Worm (Caenorhabditis elegans) whole organism, L4 larva: ENCODE results near the gene sra-6.

Experiments
- F10B5.3 ChIP-seq: sonication (generic microtip); optimal IDR thresholded peaks from 2 replicates; lab custom pipeline; 2016; ENCODE audit warnings: mild to moderate bottlenecking, missing genetic modification characterization, missing compliant biosample characterization
- F44E2.7 ChIP-seq: fragments of 200-800 bp; sonication (Bioruptor generic); IDR thresholded peaks from 2 replicates; pipeline ENCODE4 v2.1.2; 2022; ENCODE audit warnings: missing genetic modification characterization, missing compliant biosample characterization
- aha-1 ChIP-seq: fragments of 150-350 bp; peaks from one replicate; lab custom pipeline; 2014; ENCODE audit warnings: missing biosample characterization, missing genetic modification characterization
- aly-2 ChIP-seq: sonication (generic microtip); optimal IDR thresholded peaks from 2 replicates; lab custom pipeline; 2018; ENCODE audit warnings: missing biosample characterization, missing genetic modification characterization
- ceh-20 ChIP-seq: fragments of 200-800 bp; sonication (Bioruptor generic); IDR thresholded peaks from 2 replicates; pipeline ENCODE4 v1.3.6; 2022; ENCODE audit warnings: missing genetic modification reagents, missing genetic modification characterization, missing compliant biosample characterization
- ceh-44 ChIP-seq: fragments of 200-800 bp; sonication (Bioruptor generic); IDR thresholded peaks from 2 replicates; pipeline ENCODE4 v1.3.6; 2022; ENCODE audit warnings: missing genetic modification reagents, missing genetic modification characterization, missing compliant biosample characterization
- ceh-82 ChIP-seq: sonication (generic microtip); optimal IDR thresholded peaks from 2 replicates; lab custom pipeline; 2017; ENCODE audit warnings: missing biosample characterization, missing genetic modification characterization
- ces-1 ChIP-seq: fragments of 150-350 bp; sonication (generic microtip); optimal IDR thresholded peaks from 4 replicates; lab custom pipeline; 2014; ENCODE audit warnings: missing biosample characterization, missing genetic modification reagents, missing genetic modification characterization
- cey-2 ChIP-seq: sonication (generic microtip); optimal IDR thresholded peaks from 3 replicates; lab custom pipeline; 2017; ENCODE audit warnings: missing genetic modification characterization, mild to moderate bottlenecking, missing compliant biosample characterization, antibody characterized with exemption, borderline replicate concordance; ENCODE audit not compliant: insufficient read depth
- daf-16 ChIP-seq, 3 experiments: sonication (generic microtip); optimal IDR thresholded peaks; 2 replicates each; lab custom pipeline; 2016 to 2017; ENCODE audit warnings: missing genetic modification characterization in 3 of 3, missing genetic modification reagents in 3 of 3, mild to moderate bottlenecking in 2 of 3, missing compliant biosample characterization in 2 of 3, missing biosample characterization in 1 of 3, moderate library complexity in 1 of 3
- dmd-8 ChIP-seq: fragments of 200-800 bp; sonication (Bioruptor generic); IDR thresholded peaks from 2 replicates; pipeline ENCODE4 v1.3.6; 2022; ENCODE audit warnings: missing genetic modification characterization, missing compliant biosample characterization
- dmd-9 ChIP-seq: fragments of 200-800 bp; sonication (Bioruptor generic); IDR thresholded peaks from 2 replicates; pipeline ENCODE4 v1.3.6; 2022; ENCODE audit warnings: missing genetic modification reagents, missing genetic modification characterization, missing compliant biosample characterization
- dpl-1 ChIP-seq: fragments of 150-350 bp; optimal IDR thresholded peaks from 2 replicates; lab custom pipeline; 2014; ENCODE audit warnings: missing biosample characterization, missing genetic modification reagents, missing genetic modification characterization
- dve-1 ChIP-seq: sonication (generic microtip); optimal IDR thresholded peaks from 2 replicates; lab custom pipeline; 2017; ENCODE audit warnings: antibody characterized with exemption, mild to moderate bottlenecking, missing genetic modification characterization, missing compliant biosample characterization; ENCODE audit not compliant: insufficient read depth
- egl-43 ChIP-seq: fragments of 200-800 bp; sonication (Bioruptor generic); IDR thresholded peaks from 2 replicates; pipeline ENCODE4 v1.3.6; 2022; ENCODE audit warnings: missing genetic modification reagents, missing genetic modification characterization, missing compliant biosample characterization
- fkh-10 ChIP-seq: fragments of 150-350 bp; optimal IDR thresholded peaks from 2 replicates; lab custom pipeline; 2014; ENCODE audit warnings: missing biosample characterization, missing genetic modification reagents, missing genetic modification characterization
- fos-1 ChIP-seq: fragments of 150-350 bp; optimal IDR thresholded peaks from 2 replicates; lab custom pipeline; 2014; ENCODE audit warnings: missing biosample characterization, missing genetic modification characterization
- hlh-11 ChIP-seq: fragments of 200-800 bp; sonication (Bioruptor generic); optimal IDR thresholded peaks from 2 replicates; lab custom pipeline; 2018; ENCODE audit warnings: mild to moderate bottlenecking, missing genetic modification characterization, missing compliant biosample characterization
- lin-1 ChIP-seq: fragments of 200-800 bp; sonication (Bioruptor generic); IDR thresholded peaks from 2 replicates; pipeline ENCODE4 v1.3.6; 2022; ENCODE audit warnings: missing genetic modification reagents, missing genetic modification characterization, missing compliant biosample characterization
- lin-15B ChIP-seq: fragments of 150-350 bp; sonication (generic microtip); optimal IDR thresholded peaks from 3 replicates; lab custom pipeline; 2014; ENCODE audit warnings: missing biosample characterization, missing genetic modification characterization
- lir-3 ChIP-seq: sonication (generic microtip); optimal IDR thresholded peaks from 2 replicates; lab custom pipeline; 2016; ENCODE audit warnings: mild to moderate bottlenecking, missing genetic modification characterization, missing compliant biosample characterization
- lsy-2 ChIP-seq, 2 experiments: fragments of 150-350 bp in 1 of 2; sonication (generic microtip) in 1 of 2; optimal IDR thresholded peaks; 2 replicates each; lab custom pipeline; 2014 to 2017; ENCODE audit warnings: missing biosample characterization in 2 of 2, missing genetic modification characterization in 2 of 2
- madf-9 ChIP-seq: fragments of 200-800 bp; sonication (Bioruptor generic); conservative IDR thresholded peaks from 2 replicates; pipeline ENCODE4 v1.3.6; 2022; ENCODE audit warnings: missing genetic modification reagents, missing genetic modification characterization, missing compliant biosample characterization
- mep-1 ChIP-seq: fragments of 150-350 bp; sonication (generic microtip); optimal IDR thresholded peaks from 3 replicates; lab custom pipeline; 2014; ENCODE audit warnings: missing biosample characterization, missing genetic modification characterization
- nhr-10 ChIP-seq: fragments of 150-350 bp; optimal IDR thresholded peaks from 2 replicates; lab custom pipeline; 2014; ENCODE audit warnings: missing biosample characterization, missing genetic modification characterization
- nhr-11 ChIP-seq: fragments of 150-350 bp; optimal IDR thresholded peaks from 2 replicates; lab custom pipeline; 2014; ENCODE audit warnings: missing biosample characterization, missing genetic modification characterization
- nhr-237 ChIP-seq: sonication (generic microtip); optimal IDR thresholded peaks from 2 replicates; lab custom pipeline; 2017; ENCODE audit warnings: missing biosample characterization, missing genetic modification characterization
- nhr-28 ChIP-seq: fragments of 150-350 bp; optimal IDR thresholded peaks from 2 replicates; lab custom pipeline; 2014; ENCODE audit warnings: missing biosample characterization, missing genetic modification characterization
- nhr-48 ChIP-seq: sonication (generic microtip); optimal IDR thresholded peaks from 2 replicates; lab custom pipeline; 2016; ENCODE audit warnings: mild to moderate bottlenecking, missing genetic modification characterization, missing compliant biosample characterization
- nhr-6 ChIP-seq: fragments of 150-350 bp; optimal IDR thresholded peaks from 2 replicates; lab custom pipeline; 2014; ENCODE audit warnings: missing biosample characterization, missing genetic modification characterization
- pha-4 ChIP-seq, 2 experiments: fragments of 150-350 bp in 1 of 2; fragments of 200-800 bp in 1 of 2; sonication (Bioruptor generic) in 1 of 2; IDR thresholded peaks in 1 of 2; optimal IDR thresholded peaks in 1 of 2; 2 replicates each; pipeline versions ENCODE4 v1.3.6 to Lab custom; 2014 to 2022; ENCODE audit warnings: missing genetic modification characterization in 2 of 2, missing genetic modification reagents in 2 of 2, missing biosample characterization in 1 of 2, missing compliant biosample characterization in 1 of 2
- set-16 ChIP-seq: fragments of 200-800 bp; sonication (Bioruptor generic); IDR thresholded peaks from 2 replicates; pipeline ENCODE4 v1.3.6; 2022; ENCODE audit warnings: missing genetic modification reagents, missing genetic modification characterization, missing compliant biosample characterization
- snpc-1.2 ChIP-seq: fragments of 200-800 bp; sonication (Bioruptor generic); IDR thresholded peaks from 2 replicates; pipeline ENCODE4 v1.3.6; 2022; ENCODE audit warnings: missing genetic modification reagents, missing genetic modification characterization, missing compliant biosample characterization
- tra-1 ChIP-seq: fragments of 200-800 bp; sonication (Bioruptor generic); IDR thresholded peaks from 2 replicates; pipeline ENCODE4 v1.3.6; 2022; ENCODE audit warnings: missing genetic modification reagents, missing genetic modification characterization, missing compliant biosample characterization
- zag-1 ChIP-seq: fragments of 150-350 bp; optimal IDR thresholded peaks from 2 replicates; lab custom pipeline; 2014; ENCODE audit warnings: missing biosample characterization, missing genetic modification characterization
- zfp-3 ChIP-seq: fragments of 200-800 bp; sonication (Bioruptor generic); conservative IDR thresholded peaks from 2 replicates; pipeline ENCODE4 v1.3.6; 2022; ENCODE audit warnings: missing genetic modification reagents, missing genetic modification characterization, missing compliant biosample characterization
- ztf-11 ChIP-seq: fragments of 150-350 bp; optimal IDR thresholded peaks from 2 replicates; lab custom pipeline; 2014; ENCODE audit warnings: missing biosample characterization, missing genetic modification characterization

sra-6 gene

ce11 chrII:9591071-9591470 is 40.5 kb upstream of the sra-6 start, which contains the start of the genes E02H1.1 and tag-124 (continued):
- TF ChIP-seq mep-1 (tag; lab: Kevin White, UChicago), result peak; percentile 69
- TF ChIP-seq nhr-11 (tag; lab: Kevin White, UChicago), result peak; percentile 87
- no peak for TF ChIP-seq zag-1 (tag; lab: Kevin White, UChicago)
- 0 out of 2 replicates have a peak, but pooled peaks have one; percentile 9 for TF ChIP-seq pha-4 (GFP tag; IDR thresholded peaks at IDR 0.05; lab: Robert Waterston, UW)
- TF ChIP-seq pha-4 (tag; optimal IDR thresholded peaks at IDR 0.05; lab: Kevin White, UChicago), result peak; percentile 49
- peak in 1 of 2 experiments; percentile 89 for TF ChIP-seq lsy-2 (tag; optimal IDR thresholded peaks at IDR 0.05; lab: Kevin White, UChicago)
- TF ChIP-seq madf-9, result peak; percentile 66
- no peak for TF ChIP-seq lin-1 (GFP tag; lab: Robert Waterston, UW)
- TF ChIP-seq ceh-20, result peak; percentile 49; the same call in 1 of the 2 replicates
- peak; percentile 79 for TF ChIP-seq dpl-1
- TF ChIP-seq nhr-6, result peak; percentile 19
- TF ChIP-seq tra-1 (GFP tag; lab: Robert Waterston, UW), result peak; percentile 65; the same call in 1 of the 2 replicates
- no peak for TF ChIP-seq F44E2.7
- TF ChIP-seq nhr-10, result no peak
- peak; percentile 33 for TF ChIP-seq nhr-48 (tag; lab: Kevin White, UChicago)
- TF ChIP-seq nhr-28 (tag; lab: Kevin White, UChicago), result peak; percentile 35
- no peak for TF ChIP-seq lir-3
- TF ChIP-seq ztf-11, result no peak
- TF ChIP-seq ceh-44 (GFP tag; lab: Robert Waterston, UW), result no peak
- TF ChIP-seq fkh-10 (GFP tag; lab: Kevin White, UChicago), result no peak
- no peak for TF ChIP-seq egl-43 (GFP tag; lab: Robert Waterston, UW)

- no peak for TF ChIP-seq aly-2 (tag; lab: Kevin White, UChicago)
- TF ChIP-seq aha-1, result no peak
- TF ChIP-seq fos-1 (tag; lab: Kevin White, UChicago), result no peak
- TF ChIP-seq dmd-8 (GFP tag; lab: Robert Waterston, UW), result no peak
- TF ChIP-seq zag-1 (tag; lab: Kevin White, UChicago), result no peak
- TF ChIP-seq lin-15B, result no peak
- no peak for TF ChIP-seq F10B5.3 (tag; lab: Kevin White, UChicago)
- no peak for TF ChIP-seq set-16 (GFP tag; lab: Robert Waterston, UW)
- no peak for TF ChIP-seq nhr-28 (tag; lab: Kevin White, UChicago)
- TF ChIP-seq ces-1 (GFP tag; lab: Kevin White, UChicago), result no peak
- TF ChIP-seq cey-2 (tag; lab: Kevin White, UChicago), result no peak
- no peak for TF ChIP-seq zfp-3 (GFP tag; lab: Robert Waterston, UW)
- TF ChIP-seq ceh-82 (tag; lab: Kevin White, UChicago), result no peak
- TF ChIP-seq snpc-1.2, result no peak
- TF ChIP-seq, all 104 proteins: peak for 0
These were observed 39.0 kb upstream of the sra-6 start, which contains the start of gene eral-1 for ce11 chrII:9589667-9590066. Gene eral-1 (minus strand): TSS chrII:9589767.

- peak; percentile 43 for TF ChIP-seq cey-2 (tag; lab: Kevin White, UChicago)
- TF ChIP-seq nhr-28 (tag; lab: Kevin White, UChicago), result peak; percentile 100
- TF ChIP-seq dmd-9 (GFP tag; lab: Robert Waterston, UW), result no peak
- peak; percentile 35 for TF ChIP-seq hlh-11 (tag; lab: Kevin White, UChicago)
- TF ChIP-seq dve-1, result peak; percentile 66
- no peak for TF ChIP-seq nhr-237 (tag; lab: Kevin White, UChicago)
- TF ChIP-seq daf-16 (GFP tag; optimal IDR thresholded peaks at IDR 0.05; lab: Kevin White, UChicago), result no peak
- peak; percentile 60 for TF ChIP-seq daf-16 (tag; optimal IDR thresholded peaks at IDR 0.05; lab: Kevin White, UChicago)
- peak; percentile 8 for TF ChIP-seq nhr-10
These were observed 36.2 kb upstream of the sra-6 start, which contains the start of gene ugt-58 for ce11 chrII:9586734-9587209. Gene ugt-58 (minus strand): TSS chrII:9586784.
